Fruit fly (Drosophila melanogaster) whole organism, embryonic: Measurements from ENCODE around the gene CG9288.

Experiments
- Adf1 ChIP-seq: fragments of 200-800 bp; sonication (Bioruptor generic); IDR thresholded peaks from 2 replicates; pipeline ENCODE4 v1.3.6; 2022; ENCODE audit warnings: missing biosample characterization, missing genetic modification characterization
- Aef1 ChIP-seq: fragments of 200-800 bp; sonication (Bioruptor generic); IDR thresholded peaks from 3 replicates; pipeline ENCODE4 v1.3.6; 2022; ENCODE audit warnings: missing biosample characterization, missing genetic modification characterization
- Asciz ChIP-seq: fragments of 200-800 bp; sonication (Bioruptor generic); optimal IDR thresholded peaks from 2 replicates; lab custom pipeline; 2017; ENCODE audit warnings: missing biosample characterization, mild to moderate bottlenecking, missing genetic modification characterization, missing genetic modification reagents
- Atf6 ChIP-seq: fragments of 200-800 bp; sonication (Bioruptor generic); IDR thresholded peaks from 2 replicates; pipeline ENCODE4 v1.3.6; 2022; ENCODE audit warnings: missing biosample characterization, missing genetic modification characterization
- CG10274 ChIP-seq: fragments of 200-800 bp; sonication (Bioruptor generic); optimal IDR thresholded peaks from 3 replicates; lab custom pipeline; 2017; ENCODE audit warnings: missing biosample characterization, mild to moderate bottlenecking, missing genetic modification characterization
- CG10462 ChIP-seq: fragments of 200-800 bp; sonication (Bioruptor generic); optimal IDR thresholded peaks from 2 replicates; lab custom pipeline; 2016; ENCODE audit warnings: missing biosample characterization, missing genetic modification characterization
- CG13624 ChIP-seq: fragments of 200-800 bp; sonication (Bioruptor generic); optimal IDR thresholded peaks from 2 replicates; lab custom pipeline; 2016; ENCODE audit warnings: missing biosample characterization, missing genetic modification characterization
- CG18599 ChIP-seq: fragments of 200-800 bp; sonication (Bioruptor generic); optimal IDR thresholded peaks from 3 replicates; lab custom pipeline; 2017; ENCODE audit warnings: missing biosample characterization, missing genetic modification characterization, mild to moderate bottlenecking, moderate library complexity, missing genetic modification reagents
- CG2199 ChIP-seq: fragments of 200-800 bp; sonication (Bioruptor generic); IDR thresholded peaks from 3 replicates; pipeline ENCODE4 v1.3.6; 2022; ENCODE audit warnings: missing biosample characterization, missing genetic modification characterization
- CG4404 ChIP-seq: fragments of 200-800 bp; sonication (Bioruptor generic); IDR thresholded peaks from 2 replicates; pipeline ENCODE4 v1.3.6; 2022; ENCODE audit warnings: missing biosample characterization, missing genetic modification characterization
- CG6689 ChIP-seq: fragments of 200-800 bp; sonication (Bioruptor generic); IDR thresholded peaks from 2 replicates; pipeline ENCODE4 v1.3.6; 2022; ENCODE audit warnings: missing biosample characterization, missing genetic modification characterization
- CG7372 ChIP-seq: fragments of 200-800 bp; sonication (Bioruptor generic); IDR thresholded peaks from 2 replicates; pipeline ENCODE4 v1.3.6; 2022; ENCODE audit warnings: missing biosample characterization, missing genetic modification characterization
- CG7745 ChIP-seq: fragments of 200-800 bp; sonication (Bioruptor generic); optimal IDR thresholded peaks from 2 replicates; lab custom pipeline; 2018; ENCODE audit warnings: missing biosample characterization, mild to moderate bottlenecking, missing genetic modification characterization, moderate library complexity
- CG8281 ChIP-seq: fragments of 200-800 bp; sonication (Bioruptor generic); optimal IDR thresholded peaks from 2 replicates; lab custom pipeline; 2018; ENCODE audit warnings: missing biosample characterization, mild to moderate bottlenecking, missing genetic modification characterization, moderate library complexity
- CG8924 ChIP-seq: fragments of 200-800 bp; optimal IDR thresholded peaks from 3 replicates; lab custom pipeline; 2019; ENCODE audit warnings: missing biosample characterization, mild to moderate bottlenecking, missing genetic modification characterization, moderate library complexity
- CG9932 ChIP-seq: fragments of 200-800 bp; sonication (Bioruptor generic); IDR thresholded peaks from 2 replicates; pipeline ENCODE4 v1.3.6; 2022; ENCODE audit warnings: missing biosample characterization, missing genetic modification characterization
- D19B ChIP-seq: fragments of 200-800 bp; sonication (Bioruptor generic); optimal IDR thresholded peaks from 2 replicates; lab custom pipeline; 2017; ENCODE audit warnings: missing biosample characterization, mild to moderate bottlenecking, missing genetic modification characterization
- Doc2 ChIP-seq: fragments of 200-800 bp; sonication (Bioruptor generic); IDR thresholded peaks from 2 replicates; pipeline ENCODE4 v1.3.6; 2022; ENCODE audit warnings: missing biosample characterization, missing genetic modification characterization
- Dp ChIP-seq: fragments of 200-800 bp; sonication (Bioruptor generic); optimal IDR thresholded peaks from 2 replicates; lab custom pipeline; 2018; ENCODE audit warnings: missing biosample characterization, mild to moderate bottlenecking, missing genetic modification characterization, moderate library complexity
- Drgx ChIP-seq: fragments of 200-800 bp; sonication (Bioruptor generic); IDR thresholded peaks from 2 replicates; pipeline ENCODE4 v1.3.6; 2022; ENCODE audit warnings: missing biosample characterization, missing genetic modification characterization
- E2f1 ChIP-seq: fragments of 200-800 bp; sonication (Bioruptor generic); IDR thresholded peaks from 2 replicates; pipeline ENCODE4 v1.3.6; 2022; ENCODE audit warnings: missing biosample characterization, missing genetic modification characterization
- Lpt ChIP-seq: fragments of >200 bp; optimal IDR thresholded peaks from 2 replicates; lab custom pipeline; 2018; ENCODE audit warnings: missing biosample characterization, missing genetic modification characterization
- Rx ChIP-seq: fragments of 200-800 bp; sonication (Bioruptor generic); IDR thresholded peaks from 2 replicates; pipeline ENCODE4 v1.3.6; 2022; ENCODE audit warnings: missing biosample characterization, missing genetic modification characterization
- Side ChIP-seq: fragments of 200-800 bp; sonication (Bioruptor generic); optimal IDR thresholded peaks from 2 replicates; lab custom pipeline; 2016; ENCODE audit warnings: missing biosample characterization, missing genetic modification characterization
- bbx ChIP-seq: fragments of 200-800 bp; sonication (Bioruptor generic); IDR thresholded peaks from 2 replicates; pipeline ENCODE4 v1.3.6; 2022; ENCODE audit warnings: missing biosample characterization, missing genetic modification characterization; ENCODE audit not compliant: partially characterized antibody
- bsh ChIP-seq, 2 experiments: fragments of 200-800 bp; sonication (Bioruptor generic); optimal IDR thresholded peaks; 2 replicates each; lab custom pipeline; 2017 to 2018; ENCODE audit warnings: mild to moderate bottlenecking in 2 of 2, missing biosample characterization in 2 of 2, missing genetic modification characterization in 2 of 2, moderate library complexity in 1 of 2
- cato ChIP-seq: fragments of 200-800 bp; sonication (Bioruptor generic); optimal IDR thresholded peaks from 2 replicates; lab custom pipeline; 2016; ENCODE audit warnings: missing biosample characterization, missing genetic modification characterization, borderline replicate concordance
- cg ChIP-seq: fragments of 200-800 bp; sonication (Bioruptor generic); optimal IDR thresholded peaks from 3 replicates; lab custom pipeline; 2019; ENCODE audit warnings: missing biosample characterization, mild to moderate bottlenecking, missing genetic modification characterization, moderate library complexity
- ci ChIP-seq: fragments of 200-800 bp; sonication (Bioruptor generic); IDR thresholded peaks from 3 replicates; pipeline ENCODE4 v1.3.6; 2022; ENCODE audit warnings: missing biosample characterization, missing genetic modification characterization
- crol ChIP-seq: fragments of 200-800 bp; sonication (Bioruptor generic); IDR thresholded peaks from 2 replicates; pipeline ENCODE4 v1.3.6; 2022; ENCODE audit warnings: missing biosample characterization, missing genetic modification characterization
- cwo ChIP-seq: fragments of 200-800 bp; sonication (Bioruptor generic); optimal IDR thresholded peaks from 3 replicates; lab custom pipeline; 2017; ENCODE audit warnings: missing biosample characterization, missing genetic modification characterization, mild to moderate bottlenecking, moderate library complexity, missing genetic modification reagents
- exex ChIP-seq: fragments of 200-800 bp; sonication (Bioruptor generic); optimal IDR thresholded peaks from 4 replicates; lab custom pipeline; 2018; ENCODE audit warnings: missing biosample characterization, mild to moderate bottlenecking, missing genetic modification characterization, moderate library complexity
- ftz-f1 ChIP-seq: fragments of 200-800 bp; sonication (Bioruptor generic); optimal IDR thresholded peaks from 2 replicates; lab custom pipeline; 2016; ENCODE audit warnings: missing biosample characterization, missing genetic modification characterization
- gce ChIP-seq: fragments of 200-800 bp; sonication (Bioruptor generic); IDR thresholded peaks from 3 replicates; pipeline ENCODE4 v1.3.6; 2022; ENCODE audit warnings: missing biosample characterization, missing genetic modification characterization
- gem ChIP-seq: fragments of 200-800 bp; sonication (Bioruptor generic); optimal IDR thresholded peaks from 2 replicates; lab custom pipeline; 2019; ENCODE audit warnings: missing biosample characterization, mild to moderate bottlenecking, missing genetic modification characterization, moderate library complexity
- gt ChIP-seq: fragments of 200-800 bp; sonication (Bioruptor generic); IDR thresholded peaks from 2 replicates; pipeline ENCODE4 v1.3.6; 2022; ENCODE audit warnings: missing biosample characterization, missing genetic modification characterization
- hb ChIP-seq: fragments of 200-800 bp; sonication (Bioruptor generic); IDR thresholded peaks from 3 replicates; pipeline ENCODE4 v1.3.6; 2022; ENCODE audit warnings: missing biosample characterization, missing genetic modification characterization; ENCODE audit not compliant: partially characterized antibody
- her ChIP-seq: fragments of 200-800 bp; sonication (Bioruptor generic); optimal IDR thresholded peaks from 2 replicates; lab custom pipeline; 2016; ENCODE audit warnings: missing biosample characterization, missing genetic modification characterization
- hth ChIP-seq: fragments of >200 bp; optimal IDR thresholded peaks from 2 replicates; lab custom pipeline; 2017; ENCODE audit warnings: inconsistent platforms
- jigr1 ChIP-seq: fragments of 200-800 bp; sonication (Bioruptor generic); IDR thresholded peaks from 3 replicates; pipeline ENCODE4 v1.3.6; 2022; ENCODE audit warnings: missing biosample characterization, missing genetic modification characterization
- jumu ChIP-seq: fragments of 200-800 bp; sonication (Bioruptor generic); optimal IDR thresholded peaks from 3 replicates; lab custom pipeline; 2016; ENCODE audit warnings: missing biosample characterization, missing genetic modification characterization
- mld ChIP-seq: fragments of 200-800 bp; sonication (Bioruptor generic); IDR thresholded peaks from 3 replicates; pipeline ENCODE4 v1.3.6; 2022; ENCODE audit warnings: missing biosample characterization, missing genetic modification characterization; ENCODE audit not compliant: partially characterized antibody
- nmo ChIP-seq: fragments of 200-800 bp; sonication (Bioruptor generic); optimal IDR thresholded peaks from 2 replicates; lab custom pipeline; 2018; ENCODE audit warnings: missing biosample characterization, mild to moderate bottlenecking, missing genetic modification characterization, moderate library complexity
- p53 ChIP-seq: fragments of 200-800 bp; sonication (Bioruptor generic); optimal IDR thresholded peaks from 2 replicates; lab custom pipeline; 2016; ENCODE audit warnings: missing biosample characterization, missing genetic modification characterization
- phol ChIP-seq: fragments of 200-800 bp; sonication (Bioruptor generic); optimal IDR thresholded peaks from 3 replicates; lab custom pipeline; 2018; ENCODE audit warnings: missing biosample characterization, mild to moderate bottlenecking, missing genetic modification characterization, moderate library complexity
- pum ChIP-seq: fragments of 200-800 bp; sonication (Bioruptor generic); optimal IDR thresholded peaks from 2 replicates; lab custom pipeline; 2016; ENCODE audit warnings: missing biosample characterization, missing genetic modification characterization
- rib ChIP-seq: fragments of 200-800 bp; sonication (Bioruptor generic); IDR thresholded peaks from 2 replicates; pipeline ENCODE4 v1.3.6; 2022; ENCODE audit warnings: missing biosample characterization, missing genetic modification characterization
- slou ChIP-seq: fragments of 200-800 bp; sonication (Bioruptor generic); optimal IDR thresholded peaks from 3 replicates; lab custom pipeline; 2016; ENCODE audit warnings: missing biosample characterization, missing genetic modification characterization
- vnd ChIP-seq: fragments of 200-800 bp; sonication (Bioruptor generic); IDR thresholded peaks from 3 replicates; pipeline ENCODE4 v1.3.6; 2022; ENCODE audit warnings: missing biosample characterization, missing genetic modification characterization; ENCODE audit not compliant: partially characterized antibody
- vvl ChIP-seq: fragments of 200-800 bp; sonication (Bioruptor generic); IDR thresholded peaks from 2 replicates; pipeline ENCODE4 v1.3.6; 2022; ENCODE audit warnings: missing biosample characterization, missing genetic modification characterization
- wor ChIP-seq: fragments of 200-800 bp; sonication (Bioruptor generic); IDR thresholded peaks from 2 replicates; pipeline ENCODE4 v1.3.6; 2022; ENCODE audit warnings: missing biosample characterization, missing genetic modification characterization
- z ChIP-seq: fragments of 200-800 bp; sonication (Bioruptor generic); IDR thresholded peaks from 3 replicates; pipeline ENCODE4 v1.3.6; 2022; ENCODE audit warnings: missing biosample characterization, missing genetic modification characterization

The CG9288 gene

dm6 chr3R:13804971-13805603 is 25.7 kb downstream of the CG9288 start (continued):
- TF ChIP-seq exex (no peak), CG6689 (no peak), gt (no peak), Doc2 (GFP tag; lab: Robert Waterston, UW) (no peak), CG8924 (tag; lab: Kevin White, UChicago) (peak; percentile 5), Lpt (GFP tag; lab: Kevin White, UChicago) (no peak), Rx (GFP tag; lab: Robert Waterston, UW) (no peak), CG7745 (tag; lab: Kevin White, UChicago) (no peak), CG13624 (GFP tag; lab: Kevin White, UChicago) (no peak), Asciz (GFP tag; lab: Kevin White, UChicago) (no peak), phol (tag; lab: Kevin White, UChicago) (no peak), Side (no peak), CG10274 (GFP tag; lab: Kevin White, UChicago) (no peak), gce (GFP tag; lab: Robert Waterston, UW) (no peak), Adf1 (peak; percentile 68), CG9932 (GFP tag; lab: Robert Waterston, UW) (no peak), ci (GFP tag; lab: Robert Waterston, UW) (0 out of 3 replicates have a peak, but pooled peaks have one; percentile 23), Dp (no peak), CG10462 (GFP tag; lab: Kevin White, UChicago) (no peak), E2f1 (GFP tag; lab: Robert Waterston, UW) (no peak), vnd (GFP tag; lab: Robert Waterston, UW) (no peak), bsh (GFP tag; optimal IDR thresholded peaks at IDR 0.05; lab: Kevin White, UChicago) (no peak), CG18599 (GFP tag; lab: Kevin White, UChicago) (peak; percentile 17), D19B (GFP tag; lab: Kevin White, UChicago) (peak; percentile 75), Aef1 (no peak), vvl (no peak), jigr1 (GFP tag; lab: Robert Waterston, UW) (no peak), slou (GFP tag; lab: Kevin White, UChicago) (no peak), cato (GFP tag; lab: Kevin White, UChicago) (no peak), mld (GFP tag; lab: Robert Waterston, UW) (no peak), CG4404 (GFP tag; lab: Robert Waterston, UW) (no peak), cwo (GFP tag; lab: Kevin White, UChicago) (no peak), bbx (GFP tag; lab: Robert Waterston, UW) (no peak), hb (no peak), p53 (GFP tag; lab: Kevin White, UChicago) (no peak), crol (GFP tag; lab: Robert Waterston, UW) (peak; percentile 98), CG7372 (GFP tag; lab: Robert Waterston, UW) (no peak; the same call in 1 of the 2 replicates), hth (lab: Kevin White, UChicago) (no peak), ftz-f1 (no peak), gem (tag; lab: Kevin White, UChicago) (no peak), wor (no peak), z (GFP tag; lab: Robert Waterston, UW) (no peak), Drgx (GFP tag; lab: Robert Waterston, UW) (no peak), Atf6 (GFP tag; lab: Robert Waterston, UW) (no peak), CG8281 (tag; lab: Kevin White, UChicago) (no peak), pum (GFP tag; lab: Kevin White, UChicago) (no peak), rib (GFP tag; lab: Robert Waterston, UW) (no peak), CG2199 (GFP tag; lab: Robert Waterston, UW) (no peak), nmo (GFP tag; lab: Kevin White, UChicago) (no peak), cg (GFP tag; lab: Kevin White, UChicago) (peak; percentile 50), jumu (GFP tag; lab: Kevin White, UChicago) (no peak), her (GFP tag; lab: Kevin White, UChicago) (no peak)
